Fruit fly (Drosophila melanogaster) whole organism, embryonic: ENCODE data around the gene Gr93d.

Experiments
- ATbp ChIP-seq: fragments of 200-800 bp; sonication (Bioruptor generic); optimal IDR thresholded peaks from 2 replicates; lab custom pipeline; 2017; ENCODE audit warnings: missing biosample characterization, mild to moderate bottlenecking, missing genetic modification characterization, missing genetic modification reagents
- Ada2b ChIP-seq: fragments of 200-800 bp; sonication (Bioruptor generic); IDR thresholded peaks from 2 replicates; pipeline ENCODE4 v1.3.6; 2022; ENCODE audit warnings: missing biosample characterization, missing genetic modification characterization
- CG10321 ChIP-seq: fragments of 200-800 bp; sonication (Bioruptor generic); IDR thresholded peaks from 2 replicates; pipeline ENCODE4 v1.3.6; 2022; ENCODE audit warnings: missing biosample characterization, missing genetic modification characterization
- CG10979 ChIP-seq: fragments of 200-800 bp; sonication (Bioruptor generic); optimal IDR thresholded peaks from 2 replicates; lab custom pipeline; 2018; ENCODE audit warnings: missing biosample characterization, mild to moderate bottlenecking, missing genetic modification characterization, moderate library complexity
- CG11247 ChIP-seq: fragments of 200-800 bp; sonication (Bioruptor generic); IDR thresholded peaks from 2 replicates; pipeline ENCODE4 v1.3.6; 2022; ENCODE audit warnings: missing biosample characterization, missing genetic modification characterization
- CG11456 ChIP-seq: fragments of 200-800 bp; sonication (Bioruptor generic); IDR thresholded peaks from 3 replicates; pipeline ENCODE4 v1.3.6; 2022; ENCODE audit warnings: missing biosample characterization, missing genetic modification characterization
- CG11696 ChIP-seq: fragments of 200-800 bp; sonication (Bioruptor generic); IDR thresholded peaks from 2 replicates; pipeline ENCODE4 v1.3.6; 2022; ENCODE audit warnings: missing biosample characterization, missing genetic modification characterization
- CG12942 ChIP-seq: fragments of 200-800 bp; sonication (Bioruptor generic); optimal IDR thresholded peaks from 3 replicates; lab custom pipeline; 2016; ENCODE audit warnings: missing biosample characterization, missing genetic modification characterization
- CG15269 ChIP-seq: fragments of 200-800 bp; sonication (Bioruptor generic); optimal IDR thresholded peaks from 2 replicates; lab custom pipeline; 2018; ENCODE audit warnings: missing biosample characterization, mild to moderate bottlenecking, missing genetic modification characterization, moderate library complexity
- CG1529 ChIP-seq: fragments of 200-800 bp; sonication (Bioruptor generic); optimal IDR thresholded peaks from 3 replicates; lab custom pipeline; 2018; ENCODE audit warnings: missing biosample characterization, missing genetic modification characterization
- CG15479 ChIP-seq: fragments of 200-800 bp; sonication (Bioruptor generic); optimal IDR thresholded peaks from 3 replicates; lab custom pipeline; 2019; ENCODE audit warnings: missing biosample characterization, mild to moderate bottlenecking, missing genetic modification characterization, moderate library complexity
- CG16863 ChIP-seq: fragments of 200-800 bp; sonication (Bioruptor generic); optimal IDR thresholded peaks from 3 replicates; lab custom pipeline; 2016; ENCODE audit warnings: missing biosample characterization, missing genetic modification characterization
- CG1832 ChIP-seq: fragments of 200-800 bp; sonication (Bioruptor generic); optimal IDR thresholded peaks from 2 replicates; lab custom pipeline; 2017; ENCODE audit warnings: missing biosample characterization, mild to moderate bottlenecking, missing genetic modification characterization, inconsistent platforms
- CG2199 ChIP-seq: fragments of 200-800 bp; sonication (Bioruptor generic); IDR thresholded peaks from 3 replicates; pipeline ENCODE4 v1.3.6; 2022; ENCODE audit warnings: missing biosample characterization, missing genetic modification characterization
- CG2712 ChIP-seq: fragments of 200-800 bp; optimal IDR thresholded peaks from 3 replicates; lab custom pipeline; 2019; ENCODE audit warnings: missing biosample characterization, mild to moderate bottlenecking, missing genetic modification characterization, moderate library complexity
- CG30403 ChIP-seq: fragments of 200-800 bp; sonication (Bioruptor generic); optimal IDR thresholded peaks from 3 replicates; lab custom pipeline; 2016; ENCODE audit warnings: missing biosample characterization, missing genetic modification characterization
- CG3163 ChIP-seq: fragments of 200-800 bp; sonication (Bioruptor generic); optimal IDR thresholded peaks from 3 replicates; lab custom pipeline; 2016; ENCODE audit warnings: missing biosample characterization, missing genetic modification characterization
- CG42726 ChIP-seq: fragments of 200-800 bp; sonication (Bioruptor generic); IDR thresholded peaks from 2 replicates; pipeline ENCODE4 v1.3.6; 2022; ENCODE audit warnings: missing biosample characterization, missing genetic modification characterization; ENCODE audit not compliant: partially characterized antibody
- CG4707 ChIP-seq: fragments of 200-800 bp; sonication (Bioruptor generic); optimal IDR thresholded peaks from 2 replicates; lab custom pipeline; 2018; ENCODE audit warnings: missing biosample characterization, mild to moderate bottlenecking, missing genetic modification characterization, moderate library complexity
- CG9437 ChIP-seq: fragments of 200-800 bp; sonication (Bioruptor generic); optimal IDR thresholded peaks from 2 replicates; lab custom pipeline; 2018; ENCODE audit warnings: missing biosample characterization, mild to moderate bottlenecking, missing genetic modification characterization
- CG9932 ChIP-seq: fragments of 200-800 bp; sonication (Bioruptor generic); IDR thresholded peaks from 2 replicates; pipeline ENCODE4 v1.3.6; 2022; ENCODE audit warnings: missing biosample characterization, missing genetic modification characterization
- D ChIP-seq, 2 experiments: fragments of 200-800 bp in 1 of 2; fragments of >200 bp in 1 of 2; sonication (Bioruptor generic) in 1 of 2; optimal IDR thresholded peaks; 2 replicates in 1 of 2; 3 replicates in 1 of 2; lab custom pipeline; 2017; ENCODE audit warnings: mild to moderate bottlenecking in 1 of 2, missing biosample characterization in 1 of 2, missing genetic modification characterization in 1 of 2, missing genetic modification reagents in 1 of 2
- D19A ChIP-seq: fragments of 200-800 bp; optimal IDR thresholded peaks from 3 replicates; lab custom pipeline; 2019; ENCODE audit warnings: missing biosample characterization, mild to moderate bottlenecking, missing genetic modification characterization, moderate library complexity
- Dad ChIP-seq: fragments of 200-800 bp; sonication (Bioruptor generic); optimal IDR thresholded peaks from 3 replicates; lab custom pipeline; 2016; ENCODE audit warnings: missing biosample characterization, missing genetic modification characterization
- Elba2 ChIP-seq: fragments of 200-800 bp; sonication (Bioruptor generic); optimal IDR thresholded peaks from 3 replicates; lab custom pipeline; 2016; ENCODE audit warnings: missing biosample characterization, missing genetic modification characterization
- Ets65A ChIP-seq: fragments of 200-800 bp; sonication (Bioruptor generic); peaks from one replicate; lab custom pipeline; 2016; ENCODE audit warnings: missing biosample characterization, missing genetic modification characterization
- Lpt ChIP-seq: fragments of >200 bp; optimal IDR thresholded peaks from 2 replicates; lab custom pipeline; 2018; ENCODE audit warnings: missing biosample characterization, missing genetic modification characterization
- Max ChIP-seq: fragments of 200-800 bp; sonication (Bioruptor generic); optimal IDR thresholded peaks from 2 replicates; lab custom pipeline; 2016; ENCODE audit warnings: missing biosample characterization, mild to moderate bottlenecking, missing genetic modification characterization
- Med ChIP-seq: fragments of 200-800 bp; sonication (Bioruptor generic); peaks from one replicate; lab custom pipeline; 2016; ENCODE audit warnings: missing biosample characterization, missing genetic modification characterization, mild to moderate bottlenecking, inconsistent platforms, moderate library complexity
- NC2β ChIP-seq: fragments of 200-800 bp; sonication (Bioruptor generic); optimal IDR thresholded peaks from 2 replicates; lab custom pipeline; 2016; ENCODE audit warnings: missing biosample characterization, missing genetic modification characterization
- Oaz ChIP-seq: fragments of 200-800 bp; sonication (Bioruptor generic); IDR thresholded peaks from 2 replicates; pipeline ENCODE4 v1.3.6; 2022; ENCODE audit warnings: missing biosample characterization, missing genetic modification characterization
- Xbp1 ChIP-seq: fragments of 200-800 bp; sonication (Bioruptor generic); optimal IDR thresholded peaks from 3 replicates; lab custom pipeline; 2016; ENCODE audit warnings: missing biosample characterization, mild to moderate bottlenecking, missing genetic modification characterization
- amos ChIP-seq: fragments of 200-800 bp; sonication (Bioruptor generic); IDR thresholded peaks from 2 replicates; pipeline ENCODE4 v1.3.6; 2022; ENCODE audit warnings: missing biosample characterization, missing genetic modification characterization; ENCODE audit not compliant: partially characterized antibody
- cg ChIP-seq: fragments of 200-800 bp; sonication (Bioruptor generic); optimal IDR thresholded peaks from 3 replicates; lab custom pipeline; 2019; ENCODE audit warnings: missing biosample characterization, mild to moderate bottlenecking, missing genetic modification characterization, moderate library complexity
- chinmo ChIP-seq: fragments of 200-800 bp; sonication (Bioruptor generic); IDR thresholded peaks from 4 replicates; pipeline ENCODE4 v1.3.6; 2022; ENCODE audit warnings: missing biosample characterization, missing genetic modification characterization; ENCODE audit not compliant: partially characterized antibody
- crol ChIP-seq: fragments of 200-800 bp; sonication (Bioruptor generic); IDR thresholded peaks from 2 replicates; pipeline ENCODE4 v1.3.6; 2022; ENCODE audit warnings: missing biosample characterization, missing genetic modification characterization
- emc ChIP-seq: fragments of 200-800 bp; sonication (Bioruptor generic); optimal IDR thresholded peaks from 2 replicates; lab custom pipeline; 2016; ENCODE audit warnings: missing biosample characterization, missing genetic modification characterization
- hb ChIP-seq: fragments of 200-800 bp; sonication (Bioruptor generic); IDR thresholded peaks from 3 replicates; pipeline ENCODE4 v1.3.6; 2022; ENCODE audit warnings: missing biosample characterization, missing genetic modification characterization; ENCODE audit not compliant: partially characterized antibody
- hbn ChIP-seq: fragments of 200-800 bp; sonication (Bioruptor generic); IDR thresholded peaks from 2 replicates; pipeline ENCODE4 v1.3.6; 2022; ENCODE audit warnings: missing biosample characterization, missing genetic modification characterization; ENCODE audit not compliant: partially characterized antibody
- her ChIP-seq: fragments of 200-800 bp; sonication (Bioruptor generic); optimal IDR thresholded peaks from 2 replicates; lab custom pipeline; 2016; ENCODE audit warnings: missing biosample characterization, missing genetic modification characterization
- jumu ChIP-seq: fragments of 200-800 bp; sonication (Bioruptor generic); optimal IDR thresholded peaks from 3 replicates; lab custom pipeline; 2016; ENCODE audit warnings: missing biosample characterization, missing genetic modification characterization
- mld ChIP-seq: fragments of 200-800 bp; sonication (Bioruptor generic); IDR thresholded peaks from 3 replicates; pipeline ENCODE4 v1.3.6; 2022; ENCODE audit warnings: missing biosample characterization, missing genetic modification characterization; ENCODE audit not compliant: partially characterized antibody
- nom ChIP-seq: fragments of 200-800 bp; sonication (Bioruptor generic); optimal IDR thresholded peaks from 2 replicates; lab custom pipeline; 2017; ENCODE audit warnings: missing biosample characterization, missing genetic modification characterization, mild to moderate bottlenecking, moderate library complexity, missing genetic modification reagents
- pum ChIP-seq: fragments of 200-800 bp; sonication (Bioruptor generic); optimal IDR thresholded peaks from 2 replicates; lab custom pipeline; 2016; ENCODE audit warnings: missing biosample characterization, missing genetic modification characterization
- tll ChIP-seq, 2 experiments: fragments of 200-800 bp in 1 of 2; fragments of >200 bp in 1 of 2; sonication (Bioruptor generic) in 1 of 2; optimal IDR thresholded peaks; 2 replicates each; lab custom pipeline; 2017 to 2019; ENCODE audit warnings: missing biosample characterization in 2 of 2, missing genetic modification characterization in 2 of 2, mild to moderate bottlenecking in 1 of 2, moderate library complexity in 1 of 2
- trem ChIP-seq: fragments of 200-800 bp; optimal IDR thresholded peaks from 3 replicates; lab custom pipeline; 2019; ENCODE audit warnings: missing biosample characterization, mild to moderate bottlenecking, missing genetic modification characterization, moderate library complexity
- z ChIP-seq: fragments of 200-800 bp; sonication (Bioruptor generic); IDR thresholded peaks from 3 replicates; pipeline ENCODE4 v1.3.6; 2022; ENCODE audit warnings: missing biosample characterization, missing genetic modification characterization

The Gr93d gene

dm6 chr3R:21824407-21825006 lies 22.0 kb downstream of the Gr93d start:
- no peak for TF ChIP-seq emc (GFP tag; lab: Kevin White, UChicago)
- no peak for TF ChIP-seq CG12942 (GFP tag; lab: Kevin White, UChicago)
- TF ChIP-seq CG42726, result no peak
- no peak for TF ChIP-seq Elba2 (GFP tag; lab: Kevin White, UChicago)
- peak; percentile 50; the same call in 1 of the 2 replicates for TF ChIP-seq CG10321 (GFP tag; lab: Robert Waterston, UW)
- TF ChIP-seq ATbp (GFP tag; lab: Kevin White, UChicago), result no peak
- no peak for TF ChIP-seq tll (GFP tag; optimal IDR thresholded peaks at IDR 0.05; lab: Kevin White, UChicago)
- no peak; the same call in 1 of the 2 replicates for TF ChIP-seq hbn (GFP tag; lab: Robert Waterston, UW)
- TF ChIP-seq Ets65A (GFP tag; lab: Kevin White, UChicago), result peak; percentile 62
- peak; percentile 87 for TF ChIP-seq D (optimal IDR thresholded peaks at IDR 0.05; lab: Kevin White, UChicago)
- TF ChIP-seq D (GFP tag; optimal IDR thresholded peaks at IDR 0.05; lab: Kevin White, UChicago), result no peak
- peak; percentile 63; the same call in 2 of the 3 replicates for TF ChIP-seq z
- 0 out of 3 replicates have a peak, but pooled peaks have one; percentile 43 for TF ChIP-seq CG2199 (GFP tag; lab: Robert Waterston, UW)
- no peak for TF ChIP-seq CG10979
- TF ChIP-seq Dad (GFP tag; lab: Kevin White, UChicago), result no peak
- TF ChIP-seq CG16863 (GFP tag; lab: Kevin White, UChicago), result no peak
- TF ChIP-seq Ada2b, result 0 out of 2 replicates have a peak, but pooled peaks have one; percentile 3
- peak; percentile 88 for TF ChIP-seq nom (GFP tag; lab: Kevin White, UChicago)
- TF ChIP-seq CG11456 (GFP tag; lab: Robert Waterston, UW), result no peak
- TF ChIP-seq CG15479 (GFP tag; lab: Kevin White, UChicago), result peak; percentile 10
- TF ChIP-seq CG11247, result no peak
- no peak for TF ChIP-seq chinmo (GFP tag; lab: Robert Waterston, UW)
- peak; percentile 76 for TF ChIP-seq CG1832 (GFP tag; lab: Kevin White, UChicago)
- TF ChIP-seq crol (GFP tag; lab: Robert Waterston, UW), result peak; percentile 89
- no peak for TF ChIP-seq Lpt (GFP tag; lab: Kevin White, UChicago)
- no peak for TF ChIP-seq hb (GFP tag; lab: Robert Waterston, UW)
- no peak for TF ChIP-seq CG15269 (tag; lab: Kevin White, UChicago)
- TF ChIP-seq pum, result no peak
- TF ChIP-seq CG2712 (tag; lab: Kevin White, UChicago), result no peak
- TF ChIP-seq, all 482 proteins: peak for 10

dm6 chr3R:21823699-21824406 lies 22.6 kb downstream of the Gr93d start:
- TF ChIP-seq CG4707 (GFP tag; lab: Kevin White, UChicago), result no peak
- TF ChIP-seq amos (GFP tag; lab: Robert Waterston, UW), result no peak
- peak; percentile 66 for TF ChIP-seq CG2712 (tag; lab: Kevin White, UChicago)
- TF ChIP-seq Oaz (GFP tag; lab: Robert Waterston, UW), result no peak
- peak; percentile 60 for TF ChIP-seq D19A
- TF ChIP-seq mld (GFP tag; lab: Robert Waterston, UW), result no peak
- TF ChIP-seq CG1529 (GFP tag; lab: Kevin White, UChicago), result no peak
- TF ChIP-seq Med (GFP tag; lab: Kevin White, UChicago), result peak; percentile 20
- peak; percentile 9 for TF ChIP-seq CG30403 (GFP tag; lab: Kevin White, UChicago)
- no peak for TF ChIP-seq CG9437 (GFP tag; lab: Kevin White, UChicago)
- no peak for TF ChIP-seq CG10321 (GFP tag; lab: Robert Waterston, UW)
- no peak for TF ChIP-seq CG11247
- TF ChIP-seq NC2β, result no peak
- no peak for TF ChIP-seq her
- TF ChIP-seq Xbp1 (GFP tag; lab: Kevin White, UChicago), result no peak
- no peak for TF ChIP-seq Max
- no peak for TF ChIP-seq jumu (GFP tag; lab: Kevin White, UChicago)
- no peak for TF ChIP-seq CG11696 (GFP tag; lab: Robert Waterston, UW)
- TF ChIP-seq CG9932 (GFP tag; lab: Robert Waterston, UW), result no peak
- no peak for TF ChIP-seq CG3163 (GFP tag; lab: Kevin White, UChicago)
- TF ChIP-seq cg (GFP tag; lab: Kevin White, UChicago), result peak; percentile 1
- TF ChIP-seq trem (tag; lab: Kevin White, UChicago), result peak; percentile 1
